Fruit fly (Drosophila melanogaster): ENCODE data around the gene PK2-R1.
A peak's percentile ranks its signal among the peaks of the same experiment; 100 is the strongest.

Gene PK2-R1

DNA sequence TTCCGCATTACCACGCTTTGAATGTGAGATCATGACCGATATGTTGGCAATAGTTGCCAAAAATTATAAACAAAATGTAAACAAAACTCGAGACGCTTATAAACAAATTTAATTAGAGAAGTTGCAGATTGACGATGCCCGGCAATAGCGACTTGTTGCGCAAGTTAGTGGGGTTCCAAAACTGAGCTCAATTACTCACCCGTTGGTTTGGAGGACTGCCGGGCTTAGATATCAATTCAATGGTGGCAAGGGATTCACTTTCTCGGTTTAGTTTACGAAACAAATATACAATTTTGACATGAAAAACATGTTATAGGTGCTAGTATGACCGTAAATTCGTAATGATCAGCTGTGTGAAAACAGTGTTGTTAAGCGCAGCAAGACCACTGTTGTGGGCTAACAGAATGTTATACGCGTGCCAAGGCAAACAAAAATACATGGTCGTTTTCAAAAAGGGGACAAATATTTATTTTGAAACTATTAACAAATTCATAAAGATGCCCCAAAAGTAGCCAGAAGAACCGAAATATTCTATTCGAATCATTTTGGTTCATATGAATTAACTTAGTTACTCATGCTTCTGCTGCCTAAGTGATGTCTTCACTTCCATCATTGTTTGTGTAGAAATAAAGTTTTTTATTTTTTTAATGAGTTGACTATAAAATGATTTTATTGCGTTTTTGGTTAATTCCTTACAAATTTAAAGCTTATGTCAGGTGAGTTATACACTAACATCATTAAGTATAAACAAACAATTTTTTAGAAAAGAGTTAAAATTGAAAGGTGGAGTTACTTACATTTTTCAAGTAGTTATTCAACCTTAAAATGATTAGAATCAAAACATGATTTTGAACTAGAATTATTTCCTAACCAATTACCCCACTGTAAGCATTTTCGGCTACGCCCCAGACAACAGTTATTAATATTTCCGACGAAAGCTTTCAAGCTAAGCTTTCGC, 28.7 kb downstream of the PK2-R1 start, which contains the start of gene Elp6 (continued):
- TF ChIP-seq pfk (GFP tag; optimal IDR thresholded peaks at IDR 0.05), result no peak
- peak; percentile 39; the same call in 1 of the 3 replicates for TF ChIP-seq gce (GFP tag; IDR thresholded peaks at IDR 0.05)
- peak; percentile 66 for TF ChIP-seq CG10366 (GFP tag; IDR thresholded peaks at IDR 0.05)
- peak; percentile 67 for TF ChIP-seq CG32532 (GFP tag; IDR thresholded peaks at IDR 0.05)

dm6 chr3R:13369348-13369747, 31.2 kb downstream of the PK2-R1 start, which contains the start of gene CheA87a:
CheA87a (plus strand) TSS chr3R:13369648.
- TF ChIP-seq Max (GFP tag; optimal IDR thresholded peaks at IDR 0.05) (no peak), CG11696 (GFP tag; IDR thresholded peaks at IDR 0.05) (no peak), kah (GFP tag; optimal IDR thresholded peaks at IDR 0.05) (no peak), ci (GFP tag; IDR thresholded peaks at IDR 0.05) (no peak), disco-r (GFP tag; optimal IDR thresholded peaks at IDR 0.05) (no peak), CG9797 (GFP tag; optimal IDR thresholded peaks at IDR 0.05) (no peak), CG17568 (GFP tag; optimal IDR thresholded peaks at IDR 0.05) (no peak), CG17361 (GFP tag; IDR thresholded peaks at IDR 0.05) (no peak), Hr3 (GFP tag; optimal IDR thresholded peaks at IDR 0.05) (no peak), al (GFP tag; IDR thresholded peaks at IDR 0.05) (no peak), CG6689 (GFP tag; IDR thresholded peaks at IDR 0.05) (no peak), Atf3 (GFP tag; optimal IDR thresholded peaks at IDR 0.05) (no peak), Nf-YB (GFP tag; optimal IDR thresholded peaks at IDR 0.05) (no peak), CG2712 (tag; optimal IDR thresholded peaks at IDR 0.05) (no peak), CG1529 (GFP tag; optimal IDR thresholded peaks at IDR 0.05) (no peak), run (tag; optimal IDR thresholded peaks at IDR 0.05) (no peak), CG12155 (GFP tag; optimal IDR thresholded peaks at IDR 0.05) (no peak)

dm6 chr3R:13371840-13372680, 33.9 kb downstream of the PK2-R1 start, which contains the start of the genes Lip3 and CG34309:
Lip3 (minus strand) TSS chr3R:13371904.
CG34309 (plus strand) TSS chr3R:13372630.
- TF ChIP-seq btn (GFP tag; optimal IDR thresholded peaks at IDR 0.05), result no peak
- TF ChIP-seq Dbx (GFP tag; IDR thresholded peaks at IDR 0.05), result 0 out of 3 replicates have a peak, but pooled peaks have one; percentile 11
- peak; percentile 2 for TF ChIP-seq CG3281 (GFP tag; optimal IDR thresholded peaks at IDR 0.05)
- TF ChIP-seq disco-r (GFP tag; optimal IDR thresholded peaks at IDR 0.05), result no peak
- no peak for TF ChIP-seq Abd-B (GFP tag; optimal IDR thresholded peaks at IDR 0.05)
- TF ChIP-seq CG2120 (GFP tag; optimal IDR thresholded peaks at IDR 0.05), result peak; percentile 24
- TF ChIP-seq Sox102F (GFP tag; optimal IDR thresholded peaks at IDR 0.05), result peak; percentile 3
- TF ChIP-seq CG4730 (GFP tag; IDR thresholded peaks at IDR 0.05), result no peak
- TF ChIP-seq CG11504 (tag; optimal IDR thresholded peaks at IDR 0.05), result peak; percentile 95
- no peak for TF ChIP-seq Elba2 (GFP tag; optimal IDR thresholded peaks at IDR 0.05)
- no peak for TF ChIP-seq CG10147 (GFP tag; optimal IDR thresholded peaks at IDR 0.05)
- TF ChIP-seq CG2678 (tag; optimal IDR thresholded peaks at IDR 0.05), result peak; percentile 44
- no peak for TF ChIP-seq CG3726 (GFP tag; IDR thresholded peaks at IDR 0.05)
- no peak for TF ChIP-seq CG1603 (tag; optimal IDR thresholded peaks at IDR 0.05)
- TF ChIP-seq exex (tag; optimal IDR thresholded peaks at IDR 0.05), result peak; percentile 83
- no peak for TF ChIP-seq prd (optimal IDR thresholded peaks at IDR 0.05)
- no peak for TF ChIP-seq prd (GFP tag; IDR thresholded peaks at IDR 0.05)
- no peak for TF ChIP-seq Aef1 (GFP tag; IDR thresholded peaks at IDR 0.05)
- peak; percentile 17 for TF ChIP-seq Dek (tag; optimal IDR thresholded peaks at IDR 0.05)
- TF ChIP-seq D (optimal IDR thresholded peaks at IDR 0.05), result no peak
- TF ChIP-seq D (GFP tag; optimal IDR thresholded peaks at IDR 0.05), result no peak
- no peak for TF ChIP-seq CG4282 (GFP tag; optimal IDR thresholded peaks at IDR 0.05)
- no peak for TF ChIP-seq CG1602 (GFP tag; optimal IDR thresholded peaks at IDR 0.05)
- TF ChIP-seq sug (tag; optimal IDR thresholded peaks at IDR 0.05), result peak; percentile 73
- TF ChIP-seq Taf1 (GFP tag; IDR thresholded peaks at IDR 0.05), result no peak
- TF ChIP-seq NfI (GFP tag; optimal IDR thresholded peaks at IDR 0.05), result no peak

Data from whole organism, embryonic.